Worm (Caenorhabditis elegans): ENCODE data around the gene K08F8.7.

K08F8.7 gene

ce11 chrII:8738955-8739354 is 16.2 kb downstream of the K08F8.7 start:
- TF ChIP-seq alr-1 (tag; optimal IDR thresholded peaks at IDR 0.05), result no peak
- TF ChIP-seq sma-9 (GFP tag; optimal IDR thresholded peaks at IDR 0.05), result peak; percentile 73
- TF ChIP-seq sma-9 (tag; optimal IDR thresholded peaks at IDR 0.05), result no peak
- no peak for TF ChIP-seq aly-2 (tag; optimal IDR thresholded peaks at IDR 0.05)
- TF ChIP-seq ztf-4 (tag; optimal IDR thresholded peaks at IDR 0.05), result peak; percentile 3
- TF ChIP-seq lin-13 (GFP tag; optimal IDR thresholded peaks at IDR 0.05), result peak; percentile 10
- TF ChIP-seq crh-2 (tag; optimal IDR thresholded peaks at IDR 0.05), result peak; percentile 35
- TF ChIP-seq F13H6.1 (tag; optimal IDR thresholded peaks at IDR 0.05), result no peak
- no peak for TF ChIP-seq Y55F3AM.14 (GFP tag; optimal IDR thresholded peaks at IDR 0.05)
- TF ChIP-seq sem-4 (tag; optimal IDR thresholded peaks at IDR 0.05), result no peak
- TF ChIP-seq lin-11 (tag; optimal IDR thresholded peaks at IDR 0.05), result no peak

- TF ChIP-seq fos-1 (tag; optimal IDR thresholded peaks at IDR 0.05), result no peak
Observed at ce11 chrII:8738244-8738643, 16.9 kb downstream of the K08F8.7 start.

DNA sequence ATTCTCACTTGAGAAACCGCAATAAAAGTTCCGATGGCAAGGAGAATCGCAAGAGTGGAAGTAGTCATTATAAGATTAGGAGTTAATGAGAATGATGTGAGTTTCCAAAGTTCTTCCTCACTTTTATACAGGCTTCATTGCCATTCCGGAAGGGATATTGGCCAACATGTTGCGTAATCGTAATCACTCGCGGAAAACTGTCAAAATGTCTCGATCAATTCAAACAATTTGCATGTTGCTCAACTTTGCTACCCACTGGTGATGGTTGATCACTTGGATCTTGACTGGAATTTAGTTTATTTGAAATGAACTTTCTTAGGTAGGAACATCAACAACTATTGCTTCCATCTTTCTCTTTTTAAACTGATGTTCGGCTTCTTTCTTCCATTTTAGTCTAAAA is 17.7 kb downstream of the K08F8.7 start, which contains the start of gene idpb-4:
Gene idpb-4, minus strand, starts transcription at position 101 of the 400 bp plus-strand sequence.
- no peak for TF ChIP-seq nhr-11 (tag; optimal IDR thresholded peaks at IDR 0.05)

DNA sequence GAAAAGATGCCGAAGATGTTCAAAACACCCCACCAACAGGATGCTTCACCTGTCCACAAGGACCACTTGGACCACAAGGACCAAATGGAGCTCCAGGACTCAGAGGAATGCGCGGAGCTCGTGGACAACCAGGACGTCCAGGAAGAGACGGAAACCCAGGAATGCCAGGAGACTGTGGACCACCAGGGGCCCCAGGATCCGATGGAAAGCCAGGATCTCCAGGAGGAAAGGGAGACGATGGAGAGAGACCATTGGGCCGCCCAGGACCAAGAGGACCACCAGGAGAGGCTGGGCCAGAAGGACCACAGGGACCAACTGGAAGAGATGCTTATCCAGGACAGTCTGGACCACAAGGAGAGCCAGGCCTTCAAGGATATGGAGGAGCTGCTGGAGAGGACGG is 21.5 kb downstream of the K08F8.7 start:
- TF ChIP-seq nhr-237 (tag; optimal IDR thresholded peaks at IDR 0.05) (no peak), unc-55 (GFP tag; optimal IDR thresholded peaks at IDR 0.05) (no peak)

ce11 chrII:8732339-8733100 is 22.6 kb downstream of the K08F8.7 start, which contains the start of gene rol-6:
TSS of gene rol-6 (plus strand) at chrII:8733050.
- TF ChIP-seq nhr-21 (tag; optimal IDR thresholded peaks at IDR 0.05) (peak; percentile 10), nhr-25 (tag; optimal IDR thresholded peaks at IDR 0.05) (no peak), egl-27 (tag; optimal IDR thresholded peaks at IDR 0.05) (no peak), skn-1 (tag; optimal IDR thresholded peaks at IDR 0.05) (no peak), sem-4 (tag; optimal IDR thresholded peaks at IDR 0.05) (no peak), R02D3.7 (tag; optimal IDR thresholded peaks at IDR 0.05) (no peak)

DNA sequence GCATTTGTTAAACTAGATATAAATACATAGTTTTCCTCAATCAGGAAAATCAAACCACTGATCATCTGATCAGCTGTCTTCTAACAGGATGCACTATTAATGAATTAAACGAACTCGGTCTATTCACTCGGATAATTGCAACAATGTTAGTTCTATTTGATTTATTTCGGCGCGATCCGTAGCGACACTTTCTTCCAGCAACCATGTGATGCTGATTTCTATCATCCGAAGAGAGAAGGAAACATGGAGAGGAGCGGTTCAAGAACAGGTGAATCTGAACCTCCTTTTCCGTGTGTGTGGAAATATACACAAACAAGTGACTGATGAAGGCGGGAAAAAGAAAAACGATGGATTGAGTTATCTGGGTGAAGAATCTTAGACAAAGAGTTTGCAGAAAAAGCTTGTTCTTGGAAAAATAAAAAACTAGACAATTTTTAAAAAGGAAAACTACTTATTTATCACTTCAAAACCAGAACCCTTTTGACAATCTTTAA is 23.4 kb downstream of the K08F8.7 start:
- TF ChIP-seq nhr-21 (tag; optimal IDR thresholded peaks at IDR 0.05) (peak; percentile 65), peb-1 (tag; optimal IDR thresholded peaks at IDR 0.05) (no peak)

- TF ChIP-seq nhr-21 (tag; optimal IDR thresholded peaks at IDR 0.05) (peak; percentile 65), alr-1 (tag; optimal IDR thresholded peaks at IDR 0.05) (no peak)
Observed at ce11 chrII:8730960-8731693, 24.0 kb downstream of the K08F8.7 start.

ce11 chrII:8730281-8730680 is 24.9 kb downstream of the K08F8.7 start:
- TF ChIP-seq sma-9 (GFP tag; optimal IDR thresholded peaks at IDR 0.05) (peak; percentile 28), sma-9 (tag; optimal IDR thresholded peaks at IDR 0.05) (no peak), mbf-1 (tag; optimal IDR thresholded peaks at IDR 0.05) (no peak), nhr-12 (tag; optimal IDR thresholded peaks at IDR 0.05) (no peak), elt-3 (tag; optimal IDR thresholded peaks at IDR 0.05) (no peak), F13H6.1 (tag; optimal IDR thresholded peaks at IDR 0.05) (no peak), fos-1 (tag; optimal IDR thresholded peaks at IDR 0.05) (peak; percentile 17), peb-1 (tag; optimal IDR thresholded peaks at IDR 0.05) (no peak), nhr-21 (tag; optimal IDR thresholded peaks at IDR 0.05) (peak; percentile 19), snpc-4 (tag; optimal IDR thresholded peaks at IDR 0.05) (no peak), mdl-1 (tag; optimal IDR thresholded peaks at IDR 0.05) (no peak), ztf-1 (GFP tag; conservative IDR thresholded peaks at IDR 0.05) (no peak), elt-1 (tag; optimal IDR thresholded peaks at IDR 0.05) (no peak), nhr-6 (tag; optimal IDR thresholded peaks at IDR 0.05) (no peak), blmp-1 (tag; optimal IDR thresholded peaks at IDR 0.05; ENCODE audit: insufficient read depth) (peak; percentile 88), lsy-2 (tag; optimal IDR thresholded peaks at IDR 0.05) (no peak), C34F6.9 (tag; optimal IDR thresholded peaks at IDR 0.05) (peak; percentile 7)

Data from whole organism, L2 larva.